Worm (Caenorhabditis elegans) whole organism, young adult: ENCODE data around the gene C14B9.10.

Experiments
- B0019.2 ChIP-seq: fragments of 200-800 bp; sonication (Bioruptor generic); conservative IDR thresholded peaks from 2 replicates; pipeline ENCODE4 v1.3.6; 2022; ENCODE audit warnings: missing genetic modification reagents, missing genetic modification characterization, missing compliant biosample characterization
- B0261.1 ChIP-seq: sonication (generic microtip); optimal IDR thresholded peaks from 2 replicates; lab custom pipeline; 2016; ENCODE audit warnings: mild to moderate bottlenecking, missing genetic modification characterization, moderate library complexity, missing compliant biosample characterization
- F49E8.2 ChIP-seq: sonication (generic microtip); optimal IDR thresholded peaks from 3 replicates; lab custom pipeline; 2017; ENCODE audit warnings: missing genetic modification characterization, mild to moderate bottlenecking, missing compliant biosample characterization, antibody characterized with exemption, moderate library complexity; ENCODE audit not compliant: insufficient read depth
- F52B5.7 ChIP-seq: sonication (generic microtip); optimal IDR thresholded peaks from 2 replicates; lab custom pipeline; 2016; ENCODE audit warnings: mild to moderate bottlenecking, missing genetic modification characterization, missing compliant biosample characterization
- F55B11.4 ChIP-seq: sonication (generic microtip); optimal IDR thresholded peaks from 2 replicates; lab custom pipeline; 2016; ENCODE audit warnings: missing compliant biosample characterization, missing genetic modification characterization, borderline replicate concordance; ENCODE audit not compliant: insufficient read depth
- K11D2.4 ChIP-seq: fragments of 200-800 bp; sonication (Bioruptor generic); IDR thresholded peaks from 2 replicates; pipeline ENCODE4 v1.3.6; 2022; ENCODE audit warnings: missing genetic modification reagents, missing genetic modification characterization, missing compliant biosample characterization
- T07F8.4 ChIP-seq: sonication (generic microtip); optimal IDR thresholded peaks from 2 replicates; lab custom pipeline; 2016; ENCODE audit warnings: mild to moderate bottlenecking, missing genetic modification characterization, moderate library complexity, missing compliant biosample characterization
- T26A5.8 ChIP-seq: sonication (generic microtip); optimal IDR thresholded peaks from 2 replicates; lab custom pipeline; 2016; ENCODE audit warnings: missing genetic modification characterization, missing compliant biosample characterization
- akir-1 ChIP-seq: fragments of 200-800 bp; sonication (Bioruptor generic); optimal IDR thresholded peaks from 2 replicates; lab custom pipeline; 2018; ENCODE audit warnings: mild to moderate bottlenecking, missing genetic modification characterization, moderate library complexity, missing compliant biosample characterization
- atf-7 ChIP-seq: sonication (generic microtip); optimal IDR thresholded peaks from 2 replicates; lab custom pipeline; 2017; ENCODE audit warnings: mild to moderate bottlenecking, missing genetic modification characterization, missing compliant biosample characterization
- athp-1 ChIP-seq: sonication (generic microtip); optimal IDR thresholded peaks from 2 replicates; lab custom pipeline; 2017; ENCODE audit warnings: mild to moderate bottlenecking, missing genetic modification characterization, missing compliant biosample characterization
- attf-5 ChIP-seq: fragments of 200-800 bp; sonication (Bioruptor generic); optimal IDR thresholded peaks from 2 replicates; lab custom pipeline; 2018; ENCODE audit warnings: mild to moderate bottlenecking, missing genetic modification characterization, missing compliant biosample characterization
- attf-6 ChIP-seq: fragments of 200-800 bp; sonication (Bioruptor generic); IDR thresholded peaks from 2 replicates; pipeline ENCODE4 v1.3.6; 2022; ENCODE audit warnings: missing genetic modification reagents, missing genetic modification characterization, missing compliant biosample characterization
- bed-1 ChIP-seq: fragments of 200-800 bp; sonication (Bioruptor generic); IDR thresholded peaks from 2 replicates; pipeline ENCODE4 v1.3.6; 2022; ENCODE audit warnings: missing genetic modification reagents, missing genetic modification characterization, missing compliant biosample characterization
- ccch-3 ChIP-seq: fragments of 200-800 bp; sonication (Bioruptor generic); optimal IDR thresholded peaks from 2 replicates; lab custom pipeline; 2018; ENCODE audit warnings: mild to moderate bottlenecking, missing genetic modification characterization, missing compliant biosample characterization
- cebp-2 ChIP-seq: fragments of 200-800 bp; sonication (Bioruptor generic); IDR thresholded peaks from 2 replicates; pipeline ENCODE4 v1.3.6; 2022; ENCODE audit warnings: missing genetic modification characterization, missing compliant biosample characterization
- ceh-58 ChIP-seq: fragments of 200-800 bp; sonication (Bioruptor generic); IDR thresholded peaks from 2 replicates; pipeline ENCODE4 v1.3.6; 2022; ENCODE audit warnings: missing genetic modification characterization, missing compliant biosample characterization
- ceh-79 ChIP-seq: sonication (generic microtip); optimal IDR thresholded peaks from 2 replicates; lab custom pipeline; 2017; ENCODE audit warnings: mild to moderate bottlenecking, missing genetic modification characterization, missing compliant biosample characterization
- chd-7 ChIP-seq: sonication (generic microtip); optimal IDR thresholded peaks from 2 replicates; lab custom pipeline; 2016; ENCODE audit warnings: mild to moderate bottlenecking, missing genetic modification characterization, moderate library complexity, missing compliant biosample characterization
- egl-44 ChIP-seq: fragments of 200-800 bp; sonication (Bioruptor generic); IDR thresholded peaks from 2 replicates; pipeline ENCODE4 v1.3.6; 2022; ENCODE audit warnings: missing genetic modification reagents, missing genetic modification characterization, missing compliant biosample characterization
- egrh-3 ChIP-seq: fragments of 200-800 bp; sonication (Bioruptor generic); IDR thresholded peaks from 2 replicates; pipeline ENCODE4 v1.3.6; 2022; ENCODE audit warnings: missing genetic modification reagents, missing genetic modification characterization, missing compliant biosample characterization
- ekl-4 ChIP-seq: fragments of 200-800 bp; sonication (Bioruptor generic); IDR thresholded peaks from 2 replicates; pipeline ENCODE4 v1.3.6; 2022; ENCODE audit warnings: missing genetic modification reagents, missing genetic modification characterization, missing compliant biosample characterization
- gei-17 ChIP-seq: fragments of 200-800 bp; sonication (Bioruptor generic); optimal IDR thresholded peaks from 2 replicates; lab custom pipeline; 2018; ENCODE audit warnings: mild to moderate bottlenecking, missing genetic modification characterization, missing compliant biosample characterization
- him-1 ChIP-seq: sonication (generic microtip); optimal IDR thresholded peaks from 2 replicates; lab custom pipeline; 2016; ENCODE audit warnings: missing genotype, missing genetic modification reagents, missing genetic modification characterization, missing compliant biosample characterization
- hlh-12 ChIP-seq: sonication (generic microtip); optimal IDR thresholded peaks from 2 replicates; lab custom pipeline; 2016; ENCODE audit warnings: missing genetic modification characterization, missing compliant biosample characterization
- hmg-1.2 ChIP-seq: fragments of 200-800 bp; sonication (Bioruptor generic); IDR thresholded peaks from 2 replicates; pipeline ENCODE4 v1.3.6; 2022; ENCODE audit warnings: missing genetic modification reagents, missing genetic modification characterization, missing compliant biosample characterization
- lag-1 ChIP-seq: fragments of 200-800 bp; sonication (Bioruptor generic); IDR thresholded peaks from 2 replicates; pipeline ENCODE4 v1.3.6; 2022; ENCODE audit warnings: missing genetic modification reagents, missing genetic modification characterization, missing compliant biosample characterization
- let-607 ChIP-seq, 2 experiments: fragments of 200-800 bp in 1 of 2; sonication (Bioruptor generic) in 1 of 2; sonication (generic microtip) in 1 of 2; optimal IDR thresholded peaks; 2 replicates each; lab custom pipeline; 2016 to 2018; ENCODE audit warnings: mild to moderate bottlenecking in 2 of 2, missing compliant biosample characterization in 2 of 2, missing genetic modification characterization in 2 of 2, moderate library complexity in 2 of 2, missing genotype in 1 of 2
- lir-1 ChIP-seq: fragments of 200-800 bp; sonication (Bioruptor generic); conservative IDR thresholded peaks from 2 replicates; pipeline ENCODE4 v1.3.6; 2022; ENCODE audit warnings: missing genetic modification reagents, missing genetic modification characterization, missing compliant biosample characterization
- lsl-1 ChIP-seq: fragments of 200-800 bp; sonication (Bioruptor generic); optimal IDR thresholded peaks from 2 replicates; lab custom pipeline; 2018; ENCODE audit warnings: mild to moderate bottlenecking, missing genetic modification characterization, moderate library complexity, missing compliant biosample characterization
- madf-6 ChIP-seq: fragments of 200-800 bp; sonication (Bioruptor generic); IDR thresholded peaks from 2 replicates; pipeline ENCODE4 v1.3.6; 2022; ENCODE audit warnings: missing genetic modification reagents, missing genetic modification characterization, missing compliant biosample characterization
- mcd-1 ChIP-seq: fragments of 200-800 bp; sonication (Bioruptor generic); IDR thresholded peaks from 2 replicates; pipeline ENCODE4 v1.3.6; 2022; ENCODE audit warnings: missing genetic modification reagents, missing genetic modification characterization, missing compliant biosample characterization
- nhr-120 ChIP-seq: fragments of 200-800 bp; sonication (Bioruptor generic); IDR thresholded peaks from 2 replicates; pipeline ENCODE4 v1.3.6; 2022; ENCODE audit warnings: missing genetic modification characterization, missing compliant biosample characterization
- nhr-179 ChIP-seq: sonication (generic microtip); optimal IDR thresholded peaks from 2 replicates; lab custom pipeline; 2016; ENCODE audit warnings: mild to moderate bottlenecking, missing genetic modification characterization, missing compliant biosample characterization
- nhr-80 ChIP-seq: sonication (generic microtip); optimal IDR thresholded peaks from 2 replicates; lab custom pipeline; 2016; ENCODE audit warnings: missing genetic modification characterization, missing compliant biosample characterization
- pbrm-1 ChIP-seq: fragments of 200-800 bp; sonication (Bioruptor generic); IDR thresholded peaks from 2 replicates; pipeline ENCODE4 v1.3.6; 2022; ENCODE audit warnings: missing genetic modification reagents, missing genetic modification characterization, missing compliant biosample characterization
- rec-8 ChIP-seq, 2 experiments: sonication (generic microtip); optimal IDR thresholded peaks; 2 replicates each; lab custom pipeline; 2016; ENCODE audit warnings: mild to moderate bottlenecking in 2 of 2, missing genetic modification characterization in 2 of 2, missing genetic modification reagents in 2 of 2, missing genotype in 2 of 2, missing biosample characterization in 1 of 2, missing compliant biosample characterization in 1 of 2, moderate library complexity in 1 of 2
- sea-2 ChIP-seq: fragments of 200-800 bp; sonication (Bioruptor generic); IDR thresholded peaks from 2 replicates; pipeline ENCODE4 v1.3.6; 2022; ENCODE audit warnings: missing genetic modification characterization, missing compliant biosample characterization
- snpc-1.1 ChIP-seq: sonication (generic microtip); optimal IDR thresholded peaks from 2 replicates; lab custom pipeline; 2017; ENCODE audit warnings: missing genetic modification characterization, mild to moderate bottlenecking, missing compliant biosample characterization, antibody characterized with exemption, moderate library complexity, missing genotype, missing genetic modification reagents; ENCODE audit not compliant: insufficient read depth
- snpc-1.3 ChIP-seq: sonication (generic microtip); optimal IDR thresholded peaks from 2 replicates; lab custom pipeline; 2017; ENCODE audit warnings: missing genetic modification characterization, mild to moderate bottlenecking, missing compliant biosample characterization, antibody characterized with exemption, moderate library complexity, missing genotype, missing genetic modification reagents; ENCODE audit not compliant: insufficient read depth
- snpc-3.4 ChIP-seq: sonication (generic microtip); optimal IDR thresholded peaks from 2 replicates; lab custom pipeline; 2017; ENCODE audit warnings: missing genetic modification characterization, mild to moderate bottlenecking, missing compliant biosample characterization, antibody characterized with exemption, moderate library complexity, missing genotype, missing genetic modification reagents
- somi-1 ChIP-seq: fragments of 200-800 bp; sonication (Bioruptor generic); optimal IDR thresholded peaks from 2 replicates; lab custom pipeline; 2018; ENCODE audit warnings: mild to moderate bottlenecking, missing genetic modification characterization, missing compliant biosample characterization
- sptf-2 ChIP-seq: fragments of 200-800 bp; sonication (Bioruptor generic); optimal IDR thresholded peaks from 2 replicates; lab custom pipeline; 2018; ENCODE audit warnings: mild to moderate bottlenecking, missing genetic modification characterization, missing compliant biosample characterization
- tbp1 ChIP-seq: fragments of 200-800 bp; sonication (Bioruptor generic); optimal IDR thresholded peaks from 2 replicates; lab custom pipeline; 2018; ENCODE audit warnings: mild to moderate bottlenecking, missing genetic modification characterization, missing compliant biosample characterization
- ztf-25 ChIP-seq: fragments of 200-800 bp; sonication (Bioruptor generic); IDR thresholded peaks from 2 replicates; pipeline ENCODE4 v1.3.6; 2022; ENCODE audit warnings: missing genetic modification reagents, missing genetic modification characterization, missing compliant biosample characterization
- ztf-26 ChIP-seq: sonication (generic microtip); optimal IDR thresholded peaks from 2 replicates; lab custom pipeline; 2017; ENCODE audit warnings: missing genetic modification characterization, missing compliant biosample characterization
- ztf-6 ChIP-seq: fragments of 200-800 bp; sonication (Bioruptor generic); IDR thresholded peaks from 2 replicates; pipeline ENCODE4 v1.3.6; 2022; ENCODE audit warnings: missing genetic modification reagents, missing genetic modification characterization, missing compliant biosample characterization

Gene C14B9.10

DNA sequence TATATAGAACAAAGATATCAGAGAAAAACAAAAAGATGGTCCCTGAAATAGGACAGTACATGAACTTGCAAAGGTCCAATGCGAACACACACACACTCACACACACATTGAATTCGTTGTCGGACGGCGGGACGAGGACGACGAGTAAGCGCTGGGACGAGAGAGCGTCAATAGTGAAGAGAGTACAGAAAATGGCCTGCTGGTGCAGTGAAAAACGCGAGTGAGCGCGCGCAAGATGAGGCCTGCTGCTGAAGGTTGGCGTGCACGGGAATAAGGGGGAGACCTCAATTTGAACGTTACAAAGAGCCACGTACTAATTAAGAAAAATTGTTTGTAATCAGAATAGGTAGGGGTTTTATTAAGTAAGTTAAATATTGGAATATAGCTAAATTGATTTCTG is 3.7 kb upstream of the C14B9.10 start (continued):
- TF ChIP-seq him-1 (peak; percentile 37), nhr-80 (tag; lab: Kevin White, UChicago) (peak; percentile 49), ccch-3 (GFP tag; lab: Kevin White, UChicago) (no peak), snpc-1.3 (tag; lab: Kevin White, UChicago) (no peak), K11D2.4 (GFP tag; lab: Robert Waterston, UW) (0 out of 2 replicates have a peak, but pooled peaks have one; percentile 24), gei-17 (GFP tag; lab: Kevin White, UChicago) (no peak), hmg-1.2 (peak; percentile 68; the same call in 1 of the 2 replicates), T07F8.4 (tag; lab: Kevin White, UChicago) (no peak), pbrm-1 (GFP tag; lab: Robert Waterston, UW) (no peak)

DNA sequence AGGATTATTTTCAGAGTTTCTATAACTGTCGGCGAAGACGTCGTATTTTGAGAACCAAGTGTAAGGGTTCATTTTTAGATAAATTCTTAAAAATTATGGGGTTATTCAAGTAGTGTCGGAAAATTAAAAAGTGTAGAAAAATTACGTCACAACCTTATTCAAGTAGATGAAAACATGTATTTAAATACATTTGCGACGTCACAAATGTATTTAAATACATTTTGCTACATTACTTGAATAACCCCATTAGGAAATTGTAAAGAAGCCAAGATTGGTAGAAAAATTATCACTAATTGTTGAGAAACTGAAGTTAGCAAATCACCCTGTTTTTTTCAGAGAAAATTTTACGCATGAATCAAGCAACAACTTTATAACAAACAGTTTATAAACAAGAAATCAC is 1.5 kb upstream of the C14B9.10 start:
- TF ChIP-seq ztf-26 (tag; lab: Kevin White, UChicago) (no peak), let-607 (tag; optimal IDR thresholded peaks at IDR 0.05; lab: Kevin White, UChicago) (no peak), F52B5.7 (tag; lab: Kevin White, UChicago) (no peak), ceh-58 (GFP tag; lab: Robert Waterston, UW) (0 out of 2 replicates have a peak, but pooled peaks have one; percentile 67), lag-1 (GFP tag; lab: Robert Waterston, UW) (no peak), atf-7 (no peak), tbp1 (GFP tag; lab: Kevin White, UChicago) (peak; percentile 32), ztf-25 (GFP tag; lab: Robert Waterston, UW) (no peak), athp-1 (tag; lab: Kevin White, UChicago) (peak; percentile 56), egl-44 (no peak), hlh-12 (no peak), madf-6 (GFP tag; lab: Robert Waterston, UW) (peak; percentile 73), F55B11.4 (tag; lab: Kevin White, UChicago) (no peak), ztf-6 (GFP tag; lab: Robert Waterston, UW) (no peak), rec-8 (tag; optimal IDR thresholded peaks at IDR 0.05; lab: Kevin White, UChicago) (peak in 1 of 2 experiments; percentile 5), somi-1 (GFP tag; lab: Kevin White, UChicago) (no peak), nhr-179 (no peak), B0019.2 (GFP tag; lab: Robert Waterston, UW) (no peak), egrh-3 (GFP tag; lab: Robert Waterston, UW) (no peak), lsl-1 (no peak), lir-1 (GFP tag; lab: Robert Waterston, UW) (no peak), chd-7 (no peak), akir-1 (GFP tag; lab: Kevin White, UChicago) (no peak), F49E8.2 (tag; lab: Kevin White, UChicago) (peak; percentile 67), snpc-1.1 (no peak), mcd-1 (GFP tag; lab: Robert Waterston, UW) (0 out of 2 replicates have a peak, but pooled peaks have one; percentile 9), cebp-2 (GFP tag; lab: Robert Waterston, UW) (no peak), ceh-79 (tag; lab: Kevin White, UChicago) (no peak), ekl-4 (GFP tag; lab: Robert Waterston, UW) (peak; percentile 79), nhr-120 (GFP tag; lab: Robert Waterston, UW) (no peak), attf-6 (GFP tag; lab: Robert Waterston, UW) (peak; percentile 62; the same call in 1 of the 2 replicates), sea-2 (GFP tag; lab: Robert Waterston, UW) (no peak), B0261.1 (no peak), T26A5.8 (tag; lab: Kevin White, UChicago) (no peak), bed-1 (GFP tag; lab: Robert Waterston, UW) (no peak), sptf-2 (GFP tag; lab: Kevin White, UChicago) (no peak), attf-5 (GFP tag; lab: Kevin White, UChicago) (no peak), snpc-3.4 (peak; percentile 4)
